Fruit fly (Drosophila melanogaster) whole organism, embryonic: ENCODE measurements around the gene CG32147.

Source experiments
- Blimp-1 ChIP-seq: fragments of 200-800 bp; sonication (Bioruptor generic); optimal IDR thresholded peaks from 3 replicates; lab custom pipeline; 2018; ENCODE audit warnings: missing biosample characterization, missing genetic modification characterization, mild to moderate bottlenecking, moderate library complexity, missing genetic modification reagents
- BtbVII ChIP-seq: fragments of 200-800 bp; sonication (Bioruptor generic); optimal IDR thresholded peaks from 3 replicates; lab custom pipeline; 2017; ENCODE audit warnings: missing biosample characterization, mild to moderate bottlenecking, missing genetic modification characterization
- CG10267 ChIP-seq: fragments of 200-800 bp; sonication (Bioruptor generic); optimal IDR thresholded peaks from 2 replicates; lab custom pipeline; 2018; ENCODE audit warnings: missing biosample characterization, mild to moderate bottlenecking, missing genetic modification characterization, moderate library complexity
- CG10959 ChIP-seq: fragments of 200-800 bp; sonication (Bioruptor generic); IDR thresholded peaks from 2 replicates; pipeline ENCODE4 v1.3.6; 2022; ENCODE audit warnings: missing biosample characterization, missing genetic modification characterization
- CG12391 ChIP-seq: fragments of 200-800 bp; sonication (Bioruptor generic); optimal IDR thresholded peaks from 3 replicates; lab custom pipeline; 2018; ENCODE audit warnings: missing biosample characterization, mild to moderate bottlenecking, missing genetic modification characterization, moderate library complexity
- CG12942 ChIP-seq: fragments of 200-800 bp; sonication (Bioruptor generic); optimal IDR thresholded peaks from 3 replicates; lab custom pipeline; 2016; ENCODE audit warnings: missing biosample characterization, missing genetic modification characterization
- CG14860 ChIP-seq: fragments of 200-800 bp; sonication (Bioruptor generic); IDR thresholded peaks from 3 replicates; pipeline ENCODE4 v1.3.6; 2022; ENCODE audit warnings: missing biosample characterization, missing genetic modification characterization; ENCODE audit not compliant: partially characterized antibody
- CG16813 ChIP-seq: fragments of 200-800 bp; sonication (Bioruptor generic); IDR thresholded peaks from 3 replicates; pipeline ENCODE4 v1.3.6; 2022; ENCODE audit warnings: missing biosample characterization, missing genetic modification characterization; ENCODE audit not compliant: partially characterized antibody
- CG16863 ChIP-seq: fragments of 200-800 bp; sonication (Bioruptor generic); optimal IDR thresholded peaks from 3 replicates; lab custom pipeline; 2016; ENCODE audit warnings: missing biosample characterization, missing genetic modification characterization
- CG17359 ChIP-seq: fragments of 200-800 bp; sonication (Bioruptor generic); optimal IDR thresholded peaks from 3 replicates; lab custom pipeline; 2018; ENCODE audit warnings: missing biosample characterization, mild to moderate bottlenecking, missing genetic modification characterization, moderate library complexity
- CG17912 ChIP-seq: fragments of 200-800 bp; sonication (Bioruptor generic); optimal IDR thresholded peaks from 2 replicates; lab custom pipeline; 2018; ENCODE audit warnings: missing biosample characterization, mild to moderate bottlenecking, missing genetic modification characterization
- CG33213 ChIP-seq: fragments of 200-800 bp; sonication (Bioruptor generic); optimal IDR thresholded peaks from 3 replicates; lab custom pipeline; 2016; ENCODE audit warnings: missing biosample characterization, missing genetic modification characterization
- CG6683 ChIP-seq: fragments of 200-800 bp; sonication (Bioruptor generic); optimal IDR thresholded peaks from 2 replicates; lab custom pipeline; 2017; ENCODE audit warnings: missing biosample characterization, mild to moderate bottlenecking, missing genetic modification characterization, missing genetic modification reagents
- CG7745 ChIP-seq: fragments of 200-800 bp; sonication (Bioruptor generic); optimal IDR thresholded peaks from 2 replicates; lab custom pipeline; 2018; ENCODE audit warnings: missing biosample characterization, mild to moderate bottlenecking, missing genetic modification characterization, moderate library complexity
- CG7987 ChIP-seq: fragments of 200-800 bp; sonication (Bioruptor generic); optimal IDR thresholded peaks from 2 replicates; lab custom pipeline; 2018; ENCODE audit warnings: missing biosample characterization, mild to moderate bottlenecking, missing genetic modification characterization, moderate library complexity
- CG8281 ChIP-seq: fragments of 200-800 bp; sonication (Bioruptor generic); optimal IDR thresholded peaks from 2 replicates; lab custom pipeline; 2018; ENCODE audit warnings: missing biosample characterization, mild to moderate bottlenecking, missing genetic modification characterization, moderate library complexity
- CG9817 ChIP-seq: fragments of 200-800 bp; sonication (Bioruptor generic); optimal IDR thresholded peaks from 2 replicates; lab custom pipeline; 2018; ENCODE audit warnings: missing biosample characterization, mild to moderate bottlenecking, missing genetic modification characterization, moderate library complexity
- CHES-1-like ChIP-seq: fragments of 200-800 bp; sonication (Bioruptor generic); optimal IDR thresholded peaks from 2 replicates; lab custom pipeline; 2016; ENCODE audit warnings: missing biosample characterization, missing genetic modification characterization
- CoRest ChIP-seq: fragments of 200-800 bp; sonication (Bioruptor generic); optimal IDR thresholded peaks from 3 replicates; lab custom pipeline; 2018; ENCODE audit warnings: missing biosample characterization, mild to moderate bottlenecking, missing genetic modification characterization, moderate library complexity
- Ets97D ChIP-seq: fragments of 200-800 bp; sonication (Bioruptor generic); optimal IDR thresholded peaks from 3 replicates; lab custom pipeline; 2016; ENCODE audit warnings: missing biosample characterization, missing genetic modification characterization
- Fer1 ChIP-seq: fragments of 200-800 bp; sonication (Bioruptor generic); optimal IDR thresholded peaks from 2 replicates; lab custom pipeline; 2017; ENCODE audit warnings: missing biosample characterization, mild to moderate bottlenecking, missing genetic modification characterization
- HLH4C ChIP-seq: fragments of 200-800 bp; sonication (Bioruptor generic); IDR thresholded peaks from 3 replicates; pipeline ENCODE4 v1.3.6; 2022; ENCODE audit warnings: missing biosample characterization, missing genetic modification characterization; ENCODE audit not compliant: partially characterized antibody
- HmgZ ChIP-seq: fragments of 200-800 bp; sonication (Bioruptor generic); optimal IDR thresholded peaks from 2 replicates; lab custom pipeline; 2018; ENCODE audit warnings: missing biosample characterization, mild to moderate bottlenecking, missing genetic modification characterization
- Hmr ChIP-seq: fragments of 200-800 bp; sonication (Bioruptor generic); optimal IDR thresholded peaks from 3 replicates; lab custom pipeline; 2017; ENCODE audit warnings: mild to moderate bottlenecking, missing biosample characterization, missing genetic modification reagents, missing genetic modification characterization
- Nf-YC ChIP-seq: fragments of 200-800 bp; optimal IDR thresholded peaks from 3 replicates; lab custom pipeline; 2019; ENCODE audit warnings: missing biosample characterization, mild to moderate bottlenecking, missing genetic modification characterization, moderate library complexity
- NfI ChIP-seq: fragments of 200-800 bp; sonication (Bioruptor generic); optimal IDR thresholded peaks from 3 replicates; lab custom pipeline; 2018; ENCODE audit warnings: missing biosample characterization, mild to moderate bottlenecking, missing genetic modification characterization, moderate library complexity
- Side ChIP-seq: fragments of 200-800 bp; sonication (Bioruptor generic); optimal IDR thresholded peaks from 2 replicates; lab custom pipeline; 2016; ENCODE audit warnings: missing biosample characterization, missing genetic modification characterization
- Sox102F ChIP-seq: fragments of 200-800 bp; sonication (Bioruptor generic); optimal IDR thresholded peaks from 2 replicates; lab custom pipeline; 2018; ENCODE audit warnings: missing biosample characterization, mild to moderate bottlenecking, missing genetic modification characterization, moderate library complexity
- Tbp ChIP-seq: fragments of >200 bp; optimal IDR thresholded peaks from 2 replicates; lab custom pipeline; 2018; ENCODE audit warnings: missing biosample characterization, missing genetic modification characterization
- Trl ChIP-seq, 3 experiments: fragments of >200 bp in 2 of 3; fragments of 200-800 bp in 1 of 3; sonication (Bioruptor generic) in 1 of 3; optimal IDR thresholded peaks; 2 replicates in 1 of 3; 3 replicates in 2 of 3; lab custom pipeline; 2016 to 2017; ENCODE audit warnings: missing biosample characterization in 1 of 3, missing genetic modification characterization in 1 of 3
- Usf ChIP-seq: fragments of 200-800 bp; sonication (Bioruptor generic); optimal IDR thresholded peaks from 2 replicates; lab custom pipeline; 2017; ENCODE audit warnings: missing genotype, missing biosample characterization, missing genetic modification characterization
- bbx ChIP-seq: fragments of 200-800 bp; sonication (Bioruptor generic); IDR thresholded peaks from 2 replicates; pipeline ENCODE4 v1.3.6; 2022; ENCODE audit warnings: missing biosample characterization, missing genetic modification characterization; ENCODE audit not compliant: partially characterized antibody
- ci ChIP-seq: fragments of 200-800 bp; sonication (Bioruptor generic); IDR thresholded peaks from 3 replicates; pipeline ENCODE4 v1.3.6; 2022; ENCODE audit warnings: missing biosample characterization, missing genetic modification characterization
- dati ChIP-seq: fragments of 200-800 bp; sonication (Bioruptor generic); IDR thresholded peaks from 2 replicates; pipeline ENCODE4 v1.3.6; 2022; ENCODE audit warnings: missing biosample characterization, missing genetic modification characterization
- ewg ChIP-seq: fragments of 200-800 bp; sonication (Bioruptor generic); optimal IDR thresholded peaks from 3 replicates; lab custom pipeline; 2017; ENCODE audit warnings: mild to moderate bottlenecking, missing biosample characterization, missing genetic modification reagents, missing genetic modification characterization
- exex ChIP-seq: fragments of 200-800 bp; sonication (Bioruptor generic); optimal IDR thresholded peaks from 4 replicates; lab custom pipeline; 2018; ENCODE audit warnings: missing biosample characterization, mild to moderate bottlenecking, missing genetic modification characterization, moderate library complexity
- gem ChIP-seq: fragments of 200-800 bp; sonication (Bioruptor generic); optimal IDR thresholded peaks from 2 replicates; lab custom pipeline; 2019; ENCODE audit warnings: missing biosample characterization, mild to moderate bottlenecking, missing genetic modification characterization, moderate library complexity
- hkb ChIP-seq, 2 experiments: fragments of 200-800 bp in 1 of 2; fragments of >200 bp in 1 of 2; sonication (Bioruptor generic) in 1 of 2; IDR thresholded peaks in 1 of 2; optimal IDR thresholded peaks in 1 of 2; 2 replicates each; pipeline versions ENCODE4 v1.3.6 to Lab custom; 2017 to 2022; ENCODE audit warnings: missing biosample characterization in 1 of 2, missing genetic modification characterization in 1 of 2
- kni ChIP-seq: fragments of 200-800 bp; sonication (Bioruptor generic); optimal IDR thresholded peaks from 3 replicates; lab custom pipeline; 2017; ENCODE audit warnings: mild to moderate bottlenecking, missing biosample characterization, missing genetic modification reagents, missing genetic modification characterization
- nerfin-2 ChIP-seq: fragments of 200-800 bp; sonication (Bioruptor generic); IDR thresholded peaks from 2 replicates; pipeline ENCODE4 v1.3.6; 2022; ENCODE audit warnings: missing biosample characterization, missing genetic modification characterization; ENCODE audit not compliant: partially characterized antibody
- salm ChIP-seq: fragments of 200-800 bp; sonication (Bioruptor generic); optimal IDR thresholded peaks from 2 replicates; lab custom pipeline; 2018; ENCODE audit warnings: missing biosample characterization, mild to moderate bottlenecking, missing genetic modification characterization
- sd ChIP-seq: fragments of 200-800 bp; sonication (Bioruptor generic); optimal IDR thresholded peaks from 3 replicates; lab custom pipeline; 2018; ENCODE audit warnings: missing biosample characterization, mild to moderate bottlenecking, missing genetic modification characterization, moderate library complexity
- sens ChIP-seq: fragments of 200-800 bp; sonication (Bioruptor generic); peaks from one replicate; lab custom pipeline; 2016; ENCODE audit warnings: missing biosample characterization, missing genetic modification characterization
- sr ChIP-seq: fragments of 200-800 bp; sonication (Bioruptor generic); IDR thresholded peaks from 3 replicates; pipeline ENCODE4 v1.3.6; 2022; ENCODE audit warnings: missing biosample characterization, missing genetic modification characterization
- stc ChIP-seq: fragments of 200-800 bp; sonication (Bioruptor generic); IDR thresholded peaks from 2 replicates; pipeline ENCODE4 v1.3.6; 2022; ENCODE audit warnings: missing biosample characterization, missing genetic modification characterization
- trem ChIP-seq: fragments of 200-800 bp; optimal IDR thresholded peaks from 3 replicates; lab custom pipeline; 2019; ENCODE audit warnings: missing biosample characterization, mild to moderate bottlenecking, missing genetic modification characterization, moderate library complexity
- z ChIP-seq: fragments of 200-800 bp; sonication (Bioruptor generic); IDR thresholded peaks from 3 replicates; pipeline ENCODE4 v1.3.6; 2022; ENCODE audit warnings: missing biosample characterization, missing genetic modification characterization

Gene CG32147

dm6 chr3L:15174086-15174485, 30.2 kb upstream of the CG32147 start (continued):
- TF ChIP-seq CG12391 (tag; lab: Kevin White, UChicago) = peak; percentile 17
- no peak for TF ChIP-seq CHES-1-like (GFP tag; lab: Kevin White, UChicago)
- no peak for TF ChIP-seq CG14860 (GFP tag; lab: Robert Waterston, UW)
- TF ChIP-seq Nf-YC = no peak
- no peak for TF ChIP-seq stc (GFP tag; lab: Robert Waterston, UW)
- TF ChIP-seq CG8281 = no peak
- no peak for TF ChIP-seq ewg (GFP tag; lab: Kevin White, UChicago)
- peak; percentile 4 for TF ChIP-seq Sox102F
- peak; percentile 2 for TF ChIP-seq CG10267 (tag; lab: Kevin White, UChicago)

dm6 chr3L:15172404-15173055, 28.7 kb upstream of the CG32147 start:
- TF ChIP-seq z (GFP tag; lab: Robert Waterston, UW) = no peak
- no peak for TF ChIP-seq Ets97D (GFP tag; lab: Kevin White, UChicago)
- no peak for TF ChIP-seq trem (tag; lab: Kevin White, UChicago)
- TF ChIP-seq CoRest (tag; lab: Kevin White, UChicago) = no peak
- no peak for TF ChIP-seq kni
- TF ChIP-seq gem (tag; lab: Kevin White, UChicago) = peak; percentile 11
- TF ChIP-seq CG6683 = no peak
- TF ChIP-seq CG33213 (GFP tag; lab: Kevin White, UChicago) = no peak
- no peak for TF ChIP-seq Usf (GFP tag; lab: Kevin White, UChicago)
- TF ChIP-seq bbx (GFP tag; lab: Robert Waterston, UW) = no peak
- TF ChIP-seq CG10959 (GFP tag; lab: Robert Waterston, UW) = peak; percentile 10; the same call in 1 of the 2 replicates
- no peak for TF ChIP-seq CG7745
- no peak for TF ChIP-seq sd (tag; lab: Kevin White, UChicago)
- TF ChIP-seq sens (GFP tag; lab: Kevin White, UChicago) = peak; percentile 71
- peak; percentile 38 for TF ChIP-seq nerfin-2
- no peak for TF ChIP-seq HmgZ (tag; lab: Kevin White, UChicago)
- no peak for TF ChIP-seq Hmr (GFP tag; lab: Kevin White, UChicago)
- no peak for TF ChIP-seq Tbp (GFP tag; lab: Kevin White, UChicago)
- TF ChIP-seq CG16813 (GFP tag; lab: Robert Waterston, UW) = peak; percentile 61
- no peak for TF ChIP-seq CG17912 (GFP tag; lab: Kevin White, UChicago)
- TF ChIP-seq sr = no peak
- TF ChIP-seq CG9817 = no peak
- TF ChIP-seq exex (tag; lab: Kevin White, UChicago) = no peak
- no peak for TF ChIP-seq NfI (GFP tag; lab: Kevin White, UChicago)
- TF ChIP-seq ci (GFP tag; lab: Robert Waterston, UW) = 0 out of 3 replicates have a peak, but pooled peaks have one; percentile 31
- TF ChIP-seq CG7987 (GFP tag; lab: Kevin White, UChicago) = no peak
- no peak for TF ChIP-seq CG12942
- no peak for TF ChIP-seq dati (GFP tag; lab: Robert Waterston, UW)
- no peak for TF ChIP-seq CG8281
- no peak for TF ChIP-seq Trl (optimal IDR thresholded peaks at IDR 0.05; lab: Kevin White, UChicago)
- no peak for TF ChIP-seq Trl (GFP tag; optimal IDR thresholded peaks at IDR 0.05; lab: Kevin White, UChicago)
- no peak for TF ChIP-seq Fer1 (GFP tag; lab: Kevin White, UChicago)
- TF ChIP-seq hkb (optimal IDR thresholded peaks at IDR 0.05; lab: Kevin White, UChicago) = no peak
- TF ChIP-seq hkb (GFP tag; IDR thresholded peaks at IDR 0.05; lab: Robert Waterston, UW) = no peak
- TF ChIP-seq salm = no peak
- no peak for TF ChIP-seq CG17359 (tag; lab: Kevin White, UChicago)
- TF ChIP-seq BtbVII (GFP tag; lab: Kevin White, UChicago) = no peak
- no peak for TF ChIP-seq Blimp-1 (GFP tag; lab: Kevin White, UChicago)
- TF ChIP-seq Side = no peak
- TF ChIP-seq HLH4C (GFP tag; lab: Robert Waterston, UW) = peak; percentile 69; the same call in 2 of the 3 replicates
- no peak for TF ChIP-seq CG16863 (GFP tag; lab: Kevin White, UChicago)
